1 fruit fly cellular context compared by ENCODE assay signal in the genomic region with DNA sequence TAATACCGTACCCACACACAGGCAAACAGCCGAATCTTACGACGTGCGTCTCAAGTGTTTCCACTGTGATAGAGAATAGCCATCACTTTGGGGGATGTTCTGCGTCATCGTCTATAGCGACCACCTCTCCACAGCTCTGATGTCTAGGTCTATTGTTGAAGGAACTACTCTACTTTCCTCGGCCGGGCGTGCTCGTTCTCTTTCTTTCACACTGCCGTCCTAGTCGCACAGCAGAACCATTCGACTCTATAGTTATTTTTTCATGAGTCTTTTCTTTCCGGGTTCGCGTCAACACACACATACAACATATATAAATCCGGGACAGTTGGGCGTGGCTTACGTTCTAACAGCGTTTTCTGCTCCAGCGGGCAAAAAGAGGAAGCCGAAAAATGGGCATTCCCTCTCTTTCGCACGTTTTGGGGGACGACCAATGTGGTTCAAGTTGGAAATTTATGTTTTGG.
A peak's percentile ranks its signal among the peaks of the same experiment; 100 is the strongest.
TF ChIP-seq lines count a peak whose summit lies in the region.

No protein-coding gene starts in this region.

TF ChIP-seq in whole organism, embryonic, 481 proteins besides CTCF, POLR2A, EP300 and RAD21 (continued from another document):
- TF ChIP-seq CG7745 (tag; optimal IDR thresholded peaks at IDR 0.05; lab: Kevin White, UChicago), result peak; percentile 27
- TF ChIP-seq Nf-YC (tag; optimal IDR thresholded peaks at IDR 0.05; lab: Kevin White, UChicago), result peak; percentile 98
- TF ChIP-seq vvl (GFP tag; IDR thresholded peaks at IDR 0.05; lab: Robert Waterston, UW), result peak; percentile 28; the same call in 1 of the 2 replicates
- TF ChIP-seq Doc2 (GFP tag; IDR thresholded peaks at IDR 0.05; lab: Robert Waterston, UW), result no peak
- peak; percentile 75 for TF ChIP-seq nerfin-1 (tag; optimal IDR thresholded peaks at IDR 0.05; lab: Kevin White, UChicago)
- TF ChIP-seq CG8924 (tag; optimal IDR thresholded peaks at IDR 0.05; lab: Kevin White, UChicago), result peak; percentile 14
- TF ChIP-seq otp (GFP tag; IDR thresholded peaks at IDR 0.05; lab: Robert Waterston, UW), result no peak
- no peak for TF ChIP-seq CG17802 (tag; optimal IDR thresholded peaks at IDR 0.05; lab: Kevin White, UChicago)
- peak; percentile 13 for TF ChIP-seq CG6254 (GFP tag; optimal IDR thresholded peaks at IDR 0.05; lab: Kevin White, UChicago)
- TF ChIP-seq CoRest (tag; optimal IDR thresholded peaks at IDR 0.05; lab: Kevin White, UChicago), result peak; percentile 27
- no peak for TF ChIP-seq CG43689 (GFP tag; IDR thresholded peaks at IDR 0.05; lab: Robert Waterston, UW)
- no peak for TF ChIP-seq p53 (GFP tag; optimal IDR thresholded peaks at IDR 0.05; lab: Kevin White, UChicago)
- TF ChIP-seq Adf1 (GFP tag; IDR thresholded peaks at IDR 0.05; lab: Robert Waterston, UW), result peak; percentile 36; the same call in 1 of the 2 replicates
- peak; percentile 27 for TF ChIP-seq Blimp-1 (GFP tag; optimal IDR thresholded peaks at IDR 0.05; lab: Kevin White, UChicago)
- TF ChIP-seq CG18599 (GFP tag; optimal IDR thresholded peaks at IDR 0.05; lab: Kevin White, UChicago), result no peak
- TF ChIP-seq sens (GFP tag; lab: Kevin White, UChicago), result peak; percentile 79
- peak; percentile 2 for TF ChIP-seq trem (tag; optimal IDR thresholded peaks at IDR 0.05; lab: Kevin White, UChicago)
- TF ChIP-seq Camta (GFP tag; optimal IDR thresholded peaks at IDR 0.05; lab: Kevin White, UChicago), result no peak
- no peak for TF ChIP-seq Sry-δ (GFP tag; optimal IDR thresholded peaks at IDR 0.05; lab: Kevin White, UChicago)
- TF ChIP-seq hbn (GFP tag; IDR thresholded peaks at IDR 0.05; lab: Robert Waterston, UW; ENCODE audit: partially characterized antibody), result no peak
- peak in 1 of 2 experiments; percentile 3 for TF ChIP-seq Trl (optimal IDR thresholded peaks at IDR 0.05; lab: Kevin White, UChicago)
- no peak for TF ChIP-seq Trl (GFP tag; optimal IDR thresholded peaks at IDR 0.05; lab: Kevin White, UChicago)
- no peak for TF ChIP-seq bsh (GFP tag; optimal IDR thresholded peaks at IDR 0.05; lab: Kevin White, UChicago)
- no peak for TF ChIP-seq unc-4 (GFP tag; IDR thresholded peaks at IDR 0.05; lab: Robert Waterston, UW; ENCODE audit: partially characterized antibody)
- no peak for TF ChIP-seq CG33213 (GFP tag; optimal IDR thresholded peaks at IDR 0.05; lab: Kevin White, UChicago)
- no peak for TF ChIP-seq CG18764 (GFP tag; optimal IDR thresholded peaks at IDR 0.05; lab: Kevin White, UChicago)
- no peak for TF ChIP-seq cwo (GFP tag; optimal IDR thresholded peaks at IDR 0.05; lab: Kevin White, UChicago)
- TF ChIP-seq fd64A (GFP tag; optimal IDR thresholded peaks at IDR 0.05; lab: Kevin White, UChicago), result no peak
- no peak for TF ChIP-seq wor (GFP tag; IDR thresholded peaks at IDR 0.05; lab: Robert Waterston, UW)
- no peak for TF ChIP-seq seq (GFP tag; IDR thresholded peaks at IDR 0.05; lab: Robert Waterston, UW)
- no peak for TF ChIP-seq CG10147 (GFP tag; optimal IDR thresholded peaks at IDR 0.05; lab: Kevin White, UChicago)
- peak; percentile 24; the same call in 1 of the 2 replicates for TF ChIP-seq CG10321 (GFP tag; IDR thresholded peaks at IDR 0.05; lab: Robert Waterston, UW)
- TF ChIP-seq CG6854 (GFP tag; optimal IDR thresholded peaks at IDR 0.05; lab: Kevin White, UChicago), result no peak
- TF ChIP-seq ase (GFP tag; IDR thresholded peaks at IDR 0.05; lab: Robert Waterston, UW), result no peak
- no peak for TF ChIP-seq CG3847 (GFP tag; IDR thresholded peaks at IDR 0.05; lab: Robert Waterston, UW)
- peak; percentile 74 for TF ChIP-seq CG1832 (GFP tag; optimal IDR thresholded peaks at IDR 0.05; lab: Kevin White, UChicago)
- TF ChIP-seq bbx (GFP tag; IDR thresholded peaks at IDR 0.05; lab: Robert Waterston, UW; ENCODE audit: partially characterized antibody), result no peak
- TF ChIP-seq kni (GFP tag; optimal IDR thresholded peaks at IDR 0.05; lab: Kevin White, UChicago), result peak; percentile 96
- no peak for TF ChIP-seq CG12744 (GFP tag; optimal IDR thresholded peaks at IDR 0.05; lab: Kevin White, UChicago)
- peak; percentile 98 for TF ChIP-seq Nf-YB (GFP tag; optimal IDR thresholded peaks at IDR 0.05; lab: Kevin White, UChicago)
- no peak for TF ChIP-seq CG16863 (GFP tag; optimal IDR thresholded peaks at IDR 0.05; lab: Kevin White, UChicago)
- TF ChIP-seq grau (tag; optimal IDR thresholded peaks at IDR 0.05; lab: Kevin White, UChicago), result peak; percentile 40
- TF ChIP-seq GATAe (GFP tag; conservative IDR thresholded peaks at IDR 0.05; lab: Robert Waterston, UW), result no peak
- peak; percentile 8 for TF ChIP-seq CG10543 (GFP tag; optimal IDR thresholded peaks at IDR 0.05; lab: Kevin White, UChicago)
- no peak for TF ChIP-seq CG4820 (GFP tag; optimal IDR thresholded peaks at IDR 0.05; lab: Kevin White, UChicago)
- no peak for TF ChIP-seq CG2129 (GFP tag; IDR thresholded peaks at IDR 0.05; lab: Robert Waterston, UW; ENCODE audit: partially characterized antibody)
- TF ChIP-seq oc (tag; optimal IDR thresholded peaks at IDR 0.05; lab: Kevin White, UChicago), result peak; percentile 29
- no peak for TF ChIP-seq CG15269 (tag; optimal IDR thresholded peaks at IDR 0.05; lab: Kevin White, UChicago)
- TF ChIP-seq stc (GFP tag; IDR thresholded peaks at IDR 0.05; lab: Robert Waterston, UW), result no peak
- no peak for TF ChIP-seq kay (GFP tag; optimal IDR thresholded peaks at IDR 0.05; lab: Kevin White, UChicago)
- TF ChIP-seq CG34376 (GFP tag; optimal IDR thresholded peaks at IDR 0.05; lab: Kevin White, UChicago), result no peak
- no peak for TF ChIP-seq sim (GFP tag; IDR thresholded peaks at IDR 0.05; lab: Robert Waterston, UW)
- no peak for TF ChIP-seq eyg (GFP tag; optimal IDR thresholded peaks at IDR 0.05; lab: Kevin White, UChicago)
- no peak for TF ChIP-seq HLH4C (GFP tag; IDR thresholded peaks at IDR 0.05; lab: Robert Waterston, UW; ENCODE audit: partially characterized antibody)
- no peak for TF ChIP-seq CG12299 (tag; optimal IDR thresholded peaks at IDR 0.05; lab: Kevin White, UChicago)
- no peak for TF ChIP-seq yki (optimal IDR thresholded peaks at IDR 0.05; lab: Kevin White, UChicago)
- TF ChIP-seq ssp (GFP tag; IDR thresholded peaks at IDR 0.05; lab: Robert Waterston, UW), result no peak
- TF ChIP-seq fd102C (GFP tag; optimal IDR thresholded peaks at IDR 0.05; lab: Kevin White, UChicago), result no peak
- TF ChIP-seq schlank (tag; optimal IDR thresholded peaks at IDR 0.05; lab: Kevin White, UChicago), result no peak
- no peak for TF ChIP-seq CG1647 (GFP tag; optimal IDR thresholded peaks at IDR 0.05; lab: Kevin White, UChicago)
- peak; percentile 11 for TF ChIP-seq CG15479 (GFP tag; optimal IDR thresholded peaks at IDR 0.05; lab: Kevin White, UChicago)
- no peak for TF ChIP-seq sisA (GFP tag; IDR thresholded peaks at IDR 0.05; lab: Robert Waterston, UW)
- no peak for TF ChIP-seq CG8944 (GFP tag; optimal IDR thresholded peaks at IDR 0.05; lab: Kevin White, UChicago)
- TF ChIP-seq Elba2 (GFP tag; optimal IDR thresholded peaks at IDR 0.05; lab: Kevin White, UChicago), result no peak
- peak; percentile 69 for TF ChIP-seq sqz (GFP tag; optimal IDR thresholded peaks at IDR 0.05; lab: Kevin White, UChicago)
- TF ChIP-seq CG2199 (GFP tag; IDR thresholded peaks at IDR 0.05; lab: Robert Waterston, UW), result peak; percentile 97
- TF ChIP-seq abd-A (tag; optimal IDR thresholded peaks at IDR 0.05; lab: Kevin White, UChicago), result peak; percentile 93
- TF ChIP-seq sc (optimal IDR thresholded peaks at IDR 0.05; lab: Kevin White, UChicago), result no peak
- TF ChIP-seq sc (GFP tag; optimal IDR thresholded peaks at IDR 0.05; lab: Kevin White, UChicago), result no peak
- no peak for TF ChIP-seq Myb (GFP tag; optimal IDR thresholded peaks at IDR 0.05; lab: Kevin White, UChicago)
- TF ChIP-seq Nf-YA (GFP tag; IDR thresholded peaks at IDR 0.05; lab: Robert Waterston, UW), result peak; percentile 48; the same call in 1 of the 2 replicates
- TF ChIP-seq D19A (tag; optimal IDR thresholded peaks at IDR 0.05; lab: Kevin White, UChicago), result peak; percentile 40
- no peak for TF ChIP-seq ken (GFP tag; IDR thresholded peaks at IDR 0.05; lab: Robert Waterston, UW)
- no peak for TF ChIP-seq ash1 (GFP tag; optimal IDR thresholded peaks at IDR 0.05; lab: Kevin White, UChicago)
- TF ChIP-seq maf-S (GFP tag; optimal IDR thresholded peaks at IDR 0.05; lab: Kevin White, UChicago), result no peak
